Fruit fly (Drosophila melanogaster): ENCODE measurements around the gene SPE.

The SPE gene

DNA sequence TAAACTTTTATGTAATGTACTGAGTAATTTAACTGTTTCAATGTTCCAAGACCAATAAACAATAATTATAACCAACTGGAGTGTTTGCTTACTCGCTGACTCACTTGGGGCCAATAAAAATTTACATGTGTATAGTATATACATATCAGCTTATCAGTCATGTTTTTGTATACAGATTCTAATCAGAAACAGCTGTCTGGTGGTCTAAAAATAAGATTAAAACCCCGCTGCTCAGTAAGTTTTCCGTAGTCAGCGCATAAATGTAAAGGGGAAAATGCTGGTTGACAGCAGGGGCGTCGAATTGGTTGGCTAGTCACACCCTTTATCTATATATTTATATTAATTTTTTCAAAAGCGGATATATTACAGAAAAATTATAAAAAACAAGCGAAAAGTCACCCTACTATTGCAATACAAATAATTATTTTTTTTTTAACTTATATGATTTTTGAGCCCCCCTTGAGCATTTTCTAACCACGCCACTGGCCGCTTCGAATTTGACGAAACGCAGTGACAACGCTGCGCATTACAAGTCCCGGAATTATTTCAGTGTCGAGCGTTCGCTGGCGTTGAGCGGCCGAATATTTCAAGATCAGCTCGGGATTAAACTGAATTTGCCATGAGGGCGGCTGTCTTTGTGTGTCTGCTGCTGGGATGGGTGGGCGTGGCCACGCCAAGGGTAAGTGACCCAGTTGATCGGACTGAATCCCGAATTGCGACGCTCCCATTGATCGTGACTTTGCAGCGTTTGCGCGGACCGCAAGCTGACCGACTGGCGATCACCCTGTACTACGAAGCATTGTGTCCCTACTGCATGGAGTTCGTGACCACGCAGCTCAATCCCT lies 7.5 kb upstream of the SPE start, which contains the start of gene GILT2 (continued):
- no peak for TF ChIP-seq Dip2 (GFP tag; IDR thresholded peaks at IDR 0.05)
- TF ChIP-seq CG13287 (GFP tag; IDR thresholded peaks at IDR 0.05; ENCODE audit: partially characterized antibody): no peak
- no peak for TF ChIP-seq CG34224 (GFP tag; IDR thresholded peaks at IDR 0.05; ENCODE audit: partially characterized antibody)
- peak; percentile 96 for TF ChIP-seq PHDP (tag; optimal IDR thresholded peaks at IDR 0.05)
- TF ChIP-seq CG34376 (GFP tag; optimal IDR thresholded peaks at IDR 0.05): peak; percentile 81
- peak; percentile 92 for TF ChIP-seq CG17829 (tag; optimal IDR thresholded peaks at IDR 0.05)
- peak; percentile 21 for TF ChIP-seq pros (GFP tag; optimal IDR thresholded peaks at IDR 0.05)
- TF ChIP-seq CG30403 (GFP tag; optimal IDR thresholded peaks at IDR 0.05): peak; percentile 88
- TF ChIP-seq en (GFP tag; optimal IDR thresholded peaks at IDR 0.05): no peak
- TF ChIP-seq Nf-YB (GFP tag; optimal IDR thresholded peaks at IDR 0.05): peak; percentile 77
- no peak for TF ChIP-seq abd-A (tag; optimal IDR thresholded peaks at IDR 0.05)
- no peak for TF ChIP-seq NC2α (GFP tag; optimal IDR thresholded peaks at IDR 0.05)
- peak; percentile 88 for TF ChIP-seq CG13775 (GFP tag; optimal IDR thresholded peaks at IDR 0.05)
- TF ChIP-seq CG12236 (GFP tag; optimal IDR thresholded peaks at IDR 0.05): no peak
- TF ChIP-seq tgo (GFP tag; IDR thresholded peaks at IDR 0.05): peak; percentile 92
- TF ChIP-seq esg (GFP tag; conservative IDR thresholded peaks at IDR 0.05): peak; percentile 89
- peak; percentile 86 for TF ChIP-seq Fer2 (tag; optimal IDR thresholded peaks at IDR 0.05)
- TF ChIP-seq CG9797 (GFP tag; optimal IDR thresholded peaks at IDR 0.05): peak; percentile 11
- peak; percentile 91 for TF ChIP-seq CG6272 (GFP tag; IDR thresholded peaks at IDR 0.05)
- TF ChIP-seq CG14441 (GFP tag; IDR thresholded peaks at IDR 0.05): peak; percentile 93
- TF ChIP-seq Stat92E (GFP tag; optimal IDR thresholded peaks at IDR 0.05): peak in 1 of 3 experiments; percentile 78
- TF ChIP-seq dpn (GFP tag; optimal IDR thresholded peaks at IDR 0.05): peak; percentile 64 to 88
- TF ChIP-seq dmrt99B (tag; optimal IDR thresholded peaks at IDR 0.05): peak; percentile 96
- peak; percentile 12 for TF ChIP-seq MESR4 (GFP tag; optimal IDR thresholded peaks at IDR 0.05)
- no peak for TF ChIP-seq yki (optimal IDR thresholded peaks at IDR 0.05)
- TF ChIP-seq CG10321 (GFP tag; IDR thresholded peaks at IDR 0.05): peak; percentile 62; the same call in 1 of the 2 replicates
- peak; percentile 11 for TF ChIP-seq Sry-δ (GFP tag; optimal IDR thresholded peaks at IDR 0.05)
- peak; percentile 39 for TF ChIP-seq pum (GFP tag; optimal IDR thresholded peaks at IDR 0.05)
- no peak for TF ChIP-seq CG17568 (GFP tag; optimal IDR thresholded peaks at IDR 0.05)
- TF ChIP-seq pnt (GFP tag; optimal IDR thresholded peaks at IDR 0.05): peak; percentile 43
- TF ChIP-seq Tbp (GFP tag; optimal IDR thresholded peaks at IDR 0.05): no peak
- no peak for TF ChIP-seq lov (optimal IDR thresholded peaks at IDR 0.05)
- TF ChIP-seq lov (GFP tag; IDR thresholded peaks at IDR 0.05): peak; percentile 89
- peak; percentile 83 for TF ChIP-seq CG9932 (GFP tag; IDR thresholded peaks at IDR 0.05)
- TF ChIP-seq tap (tag; optimal IDR thresholded peaks at IDR 0.05): peak; percentile 87
- peak; percentile 83 for TF ChIP-seq CG9215 (GFP tag; IDR thresholded peaks at IDR 0.05)
- TF ChIP-seq CG12769 (tag; optimal IDR thresholded peaks at IDR 0.05): no peak
- TF ChIP-seq Hmx (GFP tag; optimal IDR thresholded peaks at IDR 0.05): no peak
- peak; percentile 90 for TF ChIP-seq Optix (GFP tag; IDR thresholded peaks at IDR 0.05)
- peak; percentile 86 for TF ChIP-seq CG18476 (GFP tag; optimal IDR thresholded peaks at IDR 0.05)
- TF ChIP-seq chinmo (GFP tag; IDR thresholded peaks at IDR 0.05; ENCODE audit: partially characterized antibody): 0 out of 4 replicates have a peak, but pooled peaks have one; percentile 39
- peak; percentile 87 for TF ChIP-seq bowl (GFP tag; IDR thresholded peaks at IDR 0.05)
- peak; percentile 82 for TF ChIP-seq CG5953 (GFP tag; IDR thresholded peaks at IDR 0.05)
- peak; percentile 92 for TF ChIP-seq CG6813 (GFP tag; optimal IDR thresholded peaks at IDR 0.05)
- TF ChIP-seq tin (GFP tag; optimal IDR thresholded peaks at IDR 0.05): peak; percentile 89
- peak; percentile 78 for TF ChIP-seq exex (tag; optimal IDR thresholded peaks at IDR 0.05)
- peak; percentile 89 for TF ChIP-seq otp (GFP tag; IDR thresholded peaks at IDR 0.05)
- peak; percentile 39 for TF ChIP-seq CHES-1-like (GFP tag; optimal IDR thresholded peaks at IDR 0.05)
- TF ChIP-seq gsb (GFP tag; IDR thresholded peaks at IDR 0.05): peak; percentile 83
